Worm (Caenorhabditis elegans): ENCODE measurements around the gene lido-11.

lido-11 gene

DNA sequence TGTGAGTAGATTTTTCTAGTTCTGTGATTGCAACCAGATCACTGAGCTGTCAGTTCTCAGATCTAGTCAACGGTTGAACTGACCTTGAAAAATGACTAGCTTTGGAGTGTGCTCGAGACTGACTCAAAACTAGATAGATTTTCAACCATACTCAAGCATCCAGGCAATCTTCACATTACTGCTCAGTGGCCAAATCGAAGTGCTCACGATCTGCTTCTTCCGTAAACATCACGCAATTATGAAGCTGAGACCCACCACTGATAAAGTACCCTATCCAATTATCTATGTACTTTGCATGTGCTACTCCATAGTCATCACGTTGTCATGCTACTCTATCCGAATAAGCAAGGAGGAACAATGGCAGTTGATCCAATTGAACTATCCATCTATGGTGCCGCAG, 47.6 kb downstream of the lido-11 start:
- TF ChIP-seq sox-4 (tag; optimal IDR thresholded peaks at IDR 0.05) (no peak), ztf-11 (tag; optimal IDR thresholded peaks at IDR 0.05) (no peak), ceh-63 (GFP tag; optimal IDR thresholded peaks at IDR 0.05) (no peak), lin-39 (tag; optimal IDR thresholded peaks at IDR 0.05) (no peak), sptf-1 (tag; optimal IDR thresholded peaks at IDR 0.05) (no peak), sup-37 (GFP tag; optimal IDR thresholded peaks at IDR 0.05) (no peak), pax-3 (tag; optimal IDR thresholded peaks at IDR 0.05) (no peak), nhr-11 (tag; optimal IDR thresholded peaks at IDR 0.05) (no peak), lin-14 (GFP tag; optimal IDR thresholded peaks at IDR 0.05) (no peak), pag-3 (tag; optimal IDR thresholded peaks at IDR 0.05; ENCODE audit: borderline replicate concordance, insufficient read depth) (no peak), skn-1 (tag; optimal IDR thresholded peaks at IDR 0.05) (no peak), nhr-90 (tag; optimal IDR thresholded peaks at IDR 0.05; ENCODE audit: poor library complexity) (no peak), ztf-4 (tag; optimal IDR thresholded peaks at IDR 0.05) (no peak), ces-1 (GFP tag; optimal IDR thresholded peaks at IDR 0.05) (no peak), C16A3.4 (tag; optimal IDR thresholded peaks at IDR 0.05) (no peak), rnt-1 (tag; optimal IDR thresholded peaks at IDR 0.05) (no peak), ceh-82 (tag; optimal IDR thresholded peaks at IDR 0.05) (no peak), nhr-12 (tag; optimal IDR thresholded peaks at IDR 0.05) (no peak), hlh-17 (GFP tag; optimal IDR thresholded peaks at IDR 0.05; ENCODE audit: borderline replicate concordance) (no peak), efl-3 (GFP tag; optimal IDR thresholded peaks at IDR 0.05) (no peak)

DNA sequence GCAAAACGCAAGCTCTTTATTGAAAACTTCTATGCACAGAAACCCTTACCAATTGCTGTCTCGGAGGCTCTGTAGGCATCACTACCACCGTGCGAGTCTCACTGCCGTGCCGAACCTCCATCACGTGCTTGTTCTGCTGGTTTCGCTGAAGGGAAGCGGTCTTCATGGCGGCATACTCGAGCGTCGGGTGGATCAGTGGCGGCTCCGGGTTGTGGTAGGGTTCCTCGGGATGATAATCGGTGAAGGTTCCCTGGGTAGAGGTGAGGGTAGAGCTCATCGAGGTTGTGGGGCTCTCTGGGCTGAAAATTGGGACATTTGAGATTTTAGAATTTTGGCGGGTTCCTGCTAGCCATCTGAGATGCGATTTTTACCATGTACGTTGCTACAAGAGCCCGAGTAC, 49.1 kb downstream of the lido-11 start:
- no peak for TF ChIP-seq rnt-1 (tag; optimal IDR thresholded peaks at IDR 0.05)

DNA sequence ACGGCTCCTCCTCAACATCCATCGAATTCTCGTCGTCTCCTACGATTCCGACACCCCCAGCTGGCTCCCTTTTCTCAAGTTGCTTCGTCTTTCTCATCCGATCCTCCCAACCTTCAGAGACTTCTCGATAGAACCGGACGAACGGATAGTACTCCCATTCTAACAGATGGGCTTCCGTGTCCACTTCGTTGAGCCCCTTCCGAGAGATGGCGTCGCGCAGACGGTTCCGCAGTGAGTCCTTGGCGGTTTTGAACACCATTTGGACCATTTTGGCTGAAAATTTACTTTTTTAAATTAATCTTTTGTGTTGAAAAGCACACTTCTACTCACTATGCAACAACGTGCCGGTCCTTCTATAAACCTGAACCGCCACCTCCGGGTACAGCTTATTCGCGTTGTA, 49.9 kb downstream of the lido-11 start:
- TF ChIP-seq ceh-63 (GFP tag; optimal IDR thresholded peaks at IDR 0.05) (no peak), nhr-28 (tag; optimal IDR thresholded peaks at IDR 0.05) (no peak), pax-3 (tag; optimal IDR thresholded peaks at IDR 0.05) (no peak), unc-30 (tag; optimal IDR thresholded peaks at IDR 0.05) (no peak), ztf-11 (tag; optimal IDR thresholded peaks at IDR 0.05) (no peak), hlh-4 (tag; optimal IDR thresholded peaks at IDR 0.05) (no peak), nhr-77 (tag; optimal IDR thresholded peaks at IDR 0.05) (no peak), mab-9 (GFP tag; IDR thresholded peaks at IDR 0.05) (no peak), tlp-1 (tag; optimal IDR thresholded peaks at IDR 0.05) (no peak), hlh-17 (GFP tag; optimal IDR thresholded peaks at IDR 0.05; ENCODE audit: borderline replicate concordance) (no peak), grh-1 (GFP tag; IDR thresholded peaks at IDR 0.05) (no peak)

DNA sequence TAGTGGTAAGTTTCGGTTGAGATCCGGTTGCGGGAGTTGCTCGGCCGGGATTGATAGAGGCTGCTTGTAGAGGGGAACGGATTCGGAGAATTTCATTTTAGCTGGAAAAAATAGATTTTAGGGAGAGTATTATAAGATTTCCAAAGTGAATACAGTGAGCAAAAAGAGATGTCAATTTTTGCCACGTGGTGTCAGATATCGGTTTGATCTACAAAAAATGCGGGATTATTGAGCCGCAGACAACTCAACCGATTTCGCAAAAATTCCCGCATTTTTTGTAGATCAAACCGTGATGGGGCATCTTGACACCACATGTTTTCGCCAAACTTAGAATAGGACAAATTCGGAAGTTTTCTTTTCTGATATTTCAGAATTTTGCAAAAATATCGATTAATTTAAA, 50.5 kb downstream of the lido-11 start, which contains the start of gene lido-13:
TSS of gene lido-13 (minus strand) at position 101 of the 400 bp plus-strand sequence.
- TF ChIP-seq fkh-4 (tag; optimal IDR thresholded peaks at IDR 0.05; ENCODE audit: borderline replicate concordance) (no peak), lin-15B (tag; optimal IDR thresholded peaks at IDR 0.05) (no peak), ama-1 (optimal IDR thresholded peaks at IDR 0.05) (no peak), Y116A8C.19 (tag; optimal IDR thresholded peaks at IDR 0.05; ENCODE audit: borderline replicate concordance) (no peak), ztf-4 (tag; optimal IDR thresholded peaks at IDR 0.05) (no peak), grh-1 (GFP tag; IDR thresholded peaks at IDR 0.05) (no peak), nhr-71 (tag; optimal IDR thresholded peaks at IDR 0.05) (no peak), fkh-10 (GFP tag; optimal IDR thresholded peaks at IDR 0.05) (no peak), zip-4 (GFP tag; optimal IDR thresholded peaks at IDR 0.05) (no peak), egl-27 (tag; optimal IDR thresholded peaks at IDR 0.05) (no peak), lin-35 (GFP tag; optimal IDR thresholded peaks at IDR 0.05) (no peak), swsn-7 (tag; optimal IDR thresholded peaks at IDR 0.05) (no peak), nhr-85 (tag) (no peak), F16B12.6 (tag; optimal IDR thresholded peaks at IDR 0.05) (no peak)

Data from whole organism, L1 larva.